Worm (Caenorhabditis elegans) whole organism, L4 larva: ENCODE data around the gene K07F5.7.

ENCODE experiments used
- T26A8.4 ChIP-seq: fragments of 200-800 bp; sonication (Bioruptor generic); IDR thresholded peaks from 2 replicates; pipeline ENCODE4 v1.3.6; 2022; ENCODE audit warnings: missing genetic modification characterization, missing compliant biosample characterization
- ama-1 ChIP-seq: fragments of 150-350 bp; optimal IDR thresholded peaks from 2 replicates; lab custom pipeline; 2014; ENCODE audit warnings: inconsistent platforms, mixed read lengths
- egl-27 ChIP-seq: sonication (generic microtip); optimal IDR thresholded peaks from 3 replicates; lab custom pipeline; 2017; ENCODE audit warnings: missing biosample characterization, missing genetic modification reagents, missing genetic modification characterization
- lin-15B ChIP-seq: fragments of 150-350 bp; sonication (generic microtip); optimal IDR thresholded peaks from 3 replicates; lab custom pipeline; 2014; ENCODE audit warnings: missing biosample characterization, missing genetic modification characterization
- nhr-11 ChIP-seq: fragments of 150-350 bp; optimal IDR thresholded peaks from 2 replicates; lab custom pipeline; 2014; ENCODE audit warnings: missing biosample characterization, missing genetic modification characterization

ce11 chrIV:9872786-9873185 lies 24.8 kb upstream of the K07F5.7 start:
- TF ChIP-seq T26A8.4 (GFP tag; lab: Robert Waterston, UW) (no peak), egl-27 (tag; lab: Kevin White, UChicago) (no peak), lin-15B (tag; lab: Kevin White, UChicago) (no peak), nhr-11 (tag; lab: Kevin White, UChicago) (no peak), ama-1 (lab: Kevin White, UChicago) (no peak)
